Worm (Caenorhabditis elegans) whole organism, L4 larva: ENCODE measurements around the gene smk-1.

Experiments used
- D1046.2 ChIP-seq: fragments of 200-800 bp; sonication (Bioruptor generic); IDR thresholded peaks from 2 replicates; pipeline ENCODE4 v1.3.6; 2022; ENCODE audit warnings: missing genetic modification characterization, missing compliant biosample characterization
- F26F4.8 ChIP-seq: fragments of 200-800 bp; sonication (Bioruptor generic); conservative IDR thresholded peaks from 2 replicates; pipeline ENCODE4 v1.3.6; 2022; ENCODE audit warnings: missing genetic modification characterization, missing compliant biosample characterization
- F44E2.7 ChIP-seq: fragments of 200-800 bp; sonication (Bioruptor generic); IDR thresholded peaks from 2 replicates; pipeline ENCODE4 v2.1.2; 2022; ENCODE audit warnings: missing genetic modification characterization, missing compliant biosample characterization
- F49E8.2 ChIP-seq: sonication (generic microtip); optimal IDR thresholded peaks from 2 replicates; lab custom pipeline; 2016; ENCODE audit warnings: missing compliant biosample characterization, mild to moderate bottlenecking, missing genetic modification characterization, borderline replicate concordance
- Y105C5A.15 ChIP-seq: fragments of 200-800 bp; sonication (Bioruptor generic); IDR thresholded peaks from 2 replicates; pipeline ENCODE4 v1.3.6; 2022; ENCODE audit warnings: missing genetic modification characterization, missing compliant biosample characterization
- Y48G9A.11 ChIP-seq: fragments of 200-800 bp; sonication (Bioruptor generic); IDR thresholded peaks from 2 replicates; pipeline ENCODE4 v1.3.6; 2022; ENCODE audit warnings: missing genetic modification reagents, missing genetic modification characterization, missing compliant biosample characterization
- Y75B8A.6 ChIP-seq: fragments of 200-800 bp; sonication (Bioruptor generic); IDR thresholded peaks from 2 replicates; pipeline ENCODE4 v1.3.6; 2022; ENCODE audit warnings: missing genetic modification reagents, missing genetic modification characterization, missing compliant biosample characterization
- ZK337.2 ChIP-seq: fragments of 200-800 bp; sonication (Bioruptor generic); IDR thresholded peaks from 2 replicates; pipeline ENCODE4 v1.3.6; 2022; ENCODE audit warnings: missing genetic modification reagents, missing genetic modification characterization, missing compliant biosample characterization
- ZK546.5 ChIP-seq, 2 experiments: sonication (generic microtip); optimal IDR thresholded peaks; 2 replicates each; lab custom pipeline; 2017; ENCODE audit warnings: missing biosample characterization in 2 of 2, missing genetic modification characterization in 2 of 2
- arid-1 ChIP-seq: fragments of 200-800 bp; sonication (Bioruptor generic); conservative IDR thresholded peaks from 2 replicates; pipeline ENCODE4 v1.3.6; 2022; ENCODE audit warnings: missing genetic modification reagents, missing genetic modification characterization, missing compliant biosample characterization
- attf-4 ChIP-seq: sonication (generic microtip); optimal IDR thresholded peaks from 3 replicates; lab custom pipeline; 2017; ENCODE audit warnings: missing biosample characterization, missing genetic modification characterization
- ceh-28 ChIP-seq: fragments of 150-350 bp; optimal IDR thresholded peaks from 2 replicates; lab custom pipeline; 2014; ENCODE audit warnings: missing biosample characterization, missing genetic modification reagents, missing genetic modification characterization
- ceh-32 ChIP-seq: sonication (generic microtip); optimal IDR thresholded peaks from 2 replicates; lab custom pipeline; 2016; ENCODE audit warnings: mild to moderate bottlenecking, missing genetic modification characterization, missing compliant biosample characterization; ENCODE audit not compliant: poor library complexity
- ceh-44 ChIP-seq: fragments of 200-800 bp; sonication (Bioruptor generic); IDR thresholded peaks from 2 replicates; pipeline ENCODE4 v1.3.6; 2022; ENCODE audit warnings: missing genetic modification reagents, missing genetic modification characterization, missing compliant biosample characterization
- ceh-82 ChIP-seq: sonication (generic microtip); optimal IDR thresholded peaks from 2 replicates; lab custom pipeline; 2017; ENCODE audit warnings: missing biosample characterization, missing genetic modification characterization
- ces-1 ChIP-seq: fragments of 150-350 bp; sonication (generic microtip); optimal IDR thresholded peaks from 4 replicates; lab custom pipeline; 2014; ENCODE audit warnings: missing biosample characterization, missing genetic modification reagents, missing genetic modification characterization
- cey-2 ChIP-seq: sonication (generic microtip); optimal IDR thresholded peaks from 3 replicates; lab custom pipeline; 2017; ENCODE audit warnings: missing genetic modification characterization, mild to moderate bottlenecking, missing compliant biosample characterization, antibody characterized with exemption, borderline replicate concordance; ENCODE audit not compliant: insufficient read depth
- ctbp-1 ChIP-seq: fragments of 200-800 bp; sonication (Bioruptor generic); IDR thresholded peaks from 2 replicates; pipeline ENCODE4 v1.3.6; 2022; ENCODE audit warnings: missing genetic modification reagents, missing genetic modification characterization, missing compliant biosample characterization
- daf-16 ChIP-seq, 3 experiments: sonication (generic microtip); optimal IDR thresholded peaks; 2 replicates each; lab custom pipeline; 2016 to 2017; ENCODE audit warnings: missing genetic modification characterization in 3 of 3, missing genetic modification reagents in 3 of 3, mild to moderate bottlenecking in 2 of 3, missing compliant biosample characterization in 2 of 3, missing biosample characterization in 1 of 3, moderate library complexity in 1 of 3
- daf-19 ChIP-seq: fragments of 200-800 bp; sonication (Bioruptor generic); conservative IDR thresholded peaks from 2 replicates; pipeline ENCODE4 v1.3.6; 2022; ENCODE audit warnings: missing genetic modification characterization, missing compliant biosample characterization
- daf-8 ChIP-seq: fragments of 200-800 bp; sonication (Bioruptor generic); IDR thresholded peaks from 2 replicates; pipeline ENCODE4 v1.3.6; 2022; ENCODE audit warnings: missing genetic modification characterization, missing compliant biosample characterization
- dpl-1 ChIP-seq: fragments of 150-350 bp; optimal IDR thresholded peaks from 2 replicates; lab custom pipeline; 2014; ENCODE audit warnings: missing biosample characterization, missing genetic modification reagents, missing genetic modification characterization
- dve-1 ChIP-seq: sonication (generic microtip); optimal IDR thresholded peaks from 2 replicates; lab custom pipeline; 2017; ENCODE audit warnings: antibody characterized with exemption, mild to moderate bottlenecking, missing genetic modification characterization, missing compliant biosample characterization; ENCODE audit not compliant: insufficient read depth
- fos-1 ChIP-seq: fragments of 150-350 bp; optimal IDR thresholded peaks from 2 replicates; lab custom pipeline; 2014; ENCODE audit warnings: missing biosample characterization, missing genetic modification characterization
- hlh-30 ChIP-seq: sonication (generic microtip); optimal IDR thresholded peaks from 2 replicates; lab custom pipeline; 2017; ENCODE audit warnings: antibody characterized with exemption, mild to moderate bottlenecking, missing genetic modification characterization, missing compliant biosample characterization; ENCODE audit not compliant: insufficient read depth
- hmg-1.1 ChIP-seq: fragments of 200-800 bp; sonication (Bioruptor generic); IDR thresholded peaks from 2 replicates; pipeline ENCODE4 v1.3.6; 2022; ENCODE audit warnings: missing genetic modification reagents, missing genetic modification characterization, missing compliant biosample characterization
- lim-7 ChIP-seq: fragments of 200-800 bp; sonication (Bioruptor generic); IDR thresholded peaks from 2 replicates; pipeline ENCODE4 v1.3.6; 2022; ENCODE audit warnings: missing genetic modification characterization, missing compliant biosample characterization
- lin-1 ChIP-seq: fragments of 200-800 bp; sonication (Bioruptor generic); IDR thresholded peaks from 2 replicates; pipeline ENCODE4 v1.3.6; 2022; ENCODE audit warnings: missing genetic modification reagents, missing genetic modification characterization, missing compliant biosample characterization
- lin-13 ChIP-seq: fragments of 150-350 bp; optimal IDR thresholded peaks from 2 replicates; lab custom pipeline; 2014; ENCODE audit warnings: missing biosample characterization, missing genetic modification reagents, missing genetic modification characterization
- lin-29 ChIP-seq: fragments of 200-800 bp; sonication (Bioruptor generic); IDR thresholded peaks from 2 replicates; pipeline ENCODE4 v1.3.6; 2022; ENCODE audit warnings: missing genetic modification reagents, missing genetic modification characterization, missing compliant biosample characterization
- lin-39 ChIP-seq: fragments of 150-350 bp; optimal IDR thresholded peaks from 2 replicates; lab custom pipeline; 2014; ENCODE audit warnings: missing biosample characterization, missing genetic modification reagents, missing genetic modification characterization
- lir-3 ChIP-seq: sonication (generic microtip); optimal IDR thresholded peaks from 2 replicates; lab custom pipeline; 2016; ENCODE audit warnings: mild to moderate bottlenecking, missing genetic modification characterization, missing compliant biosample characterization
- mdl-1 ChIP-seq, 2 experiments: fragments of 150-350 bp in 1 of 2; sonication (generic microtip) in 1 of 2; optimal IDR thresholded peaks; 2 replicates each; lab custom pipeline; 2014 to 2017; ENCODE audit warnings: missing biosample characterization in 2 of 2, missing genetic modification characterization in 2 of 2
- mxl-2 ChIP-seq: fragments of 200-800 bp; sonication (Bioruptor generic); conservative IDR thresholded peaks from 2 replicates; pipeline ENCODE4 v1.3.6; 2022; ENCODE audit warnings: missing genetic modification reagents, missing genetic modification characterization, missing compliant biosample characterization
- mxl-3 ChIP-seq: fragments of 200-800 bp; sonication (Bioruptor generic); optimal IDR thresholded peaks from 2 replicates; lab custom pipeline; 2018; ENCODE audit warnings: mild to moderate bottlenecking, missing genetic modification characterization, missing compliant biosample characterization
- nhr-10 ChIP-seq: fragments of 150-350 bp; optimal IDR thresholded peaks from 2 replicates; lab custom pipeline; 2014; ENCODE audit warnings: missing biosample characterization, missing genetic modification characterization
- nhr-102 ChIP-seq: sonication (generic microtip); optimal IDR thresholded peaks from 2 replicates; lab custom pipeline; 2016; ENCODE audit warnings: mild to moderate bottlenecking, missing genetic modification characterization, moderate library complexity, missing compliant biosample characterization
- nhr-41 ChIP-seq: fragments of 200-800 bp; sonication (Bioruptor generic); IDR thresholded peaks from 2 replicates; pipeline ENCODE4 v1.3.6; 2022; ENCODE audit warnings: missing genetic modification reagents, missing genetic modification characterization, missing compliant biosample characterization
- nhr-48 ChIP-seq: sonication (generic microtip); optimal IDR thresholded peaks from 2 replicates; lab custom pipeline; 2016; ENCODE audit warnings: mild to moderate bottlenecking, missing genetic modification characterization, missing compliant biosample characterization
- nhr-6 ChIP-seq: fragments of 150-350 bp; optimal IDR thresholded peaks from 2 replicates; lab custom pipeline; 2014; ENCODE audit warnings: missing biosample characterization, missing genetic modification characterization
- pha-4 ChIP-seq, 2 experiments: fragments of 150-350 bp in 1 of 2; fragments of 200-800 bp in 1 of 2; sonication (Bioruptor generic) in 1 of 2; IDR thresholded peaks in 1 of 2; optimal IDR thresholded peaks in 1 of 2; 2 replicates each; pipeline versions ENCODE4 v1.3.6 to Lab custom; 2014 to 2022; ENCODE audit warnings: missing genetic modification characterization in 2 of 2, missing genetic modification reagents in 2 of 2, missing biosample characterization in 1 of 2, missing compliant biosample characterization in 1 of 2
- saeg-2 ChIP-seq: fragments of 200-800 bp; sonication (Bioruptor generic); IDR thresholded peaks from 2 replicates; pipeline ENCODE4 v1.3.6; 2022; ENCODE audit warnings: missing genetic modification reagents, missing genetic modification characterization, missing compliant biosample characterization
- skn-1 ChIP-seq: fragments of 150-350 bp; optimal IDR thresholded peaks from 2 replicates; lab custom pipeline; 2014; ENCODE audit warnings: missing biosample characterization, missing genetic modification characterization
- spr-3 ChIP-seq: fragments of 200-800 bp; sonication (Bioruptor generic); optimal IDR thresholded peaks from 2 replicates; lab custom pipeline; 2018; ENCODE audit warnings: mild to moderate bottlenecking, missing genetic modification characterization, missing compliant biosample characterization
- zfp-3 ChIP-seq: fragments of 200-800 bp; sonication (Bioruptor generic); conservative IDR thresholded peaks from 2 replicates; pipeline ENCODE4 v1.3.6; 2022; ENCODE audit warnings: missing genetic modification reagents, missing genetic modification characterization, missing compliant biosample characterization
- zip-2 ChIP-seq: fragments of 150-350 bp; optimal IDR thresholded peaks from 2 replicates; lab custom pipeline; 2014; ENCODE audit warnings: missing biosample characterization, missing genetic modification characterization

smk-1 gene

ce11 chrV:8650365-8650764, 42.8 kb downstream of the smk-1 start:
- TF ChIP-seq daf-16 (GFP tag; optimal IDR thresholded peaks at IDR 0.05; lab: Kevin White, UChicago) (peak in 1 of 2 experiments; percentile 73), daf-16 (tag; optimal IDR thresholded peaks at IDR 0.05; lab: Kevin White, UChicago) (peak; percentile 68), hlh-30 (tag; lab: Kevin White, UChicago) (peak; percentile 15), spr-3 (GFP tag; lab: Kevin White, UChicago) (no peak)

DNA sequence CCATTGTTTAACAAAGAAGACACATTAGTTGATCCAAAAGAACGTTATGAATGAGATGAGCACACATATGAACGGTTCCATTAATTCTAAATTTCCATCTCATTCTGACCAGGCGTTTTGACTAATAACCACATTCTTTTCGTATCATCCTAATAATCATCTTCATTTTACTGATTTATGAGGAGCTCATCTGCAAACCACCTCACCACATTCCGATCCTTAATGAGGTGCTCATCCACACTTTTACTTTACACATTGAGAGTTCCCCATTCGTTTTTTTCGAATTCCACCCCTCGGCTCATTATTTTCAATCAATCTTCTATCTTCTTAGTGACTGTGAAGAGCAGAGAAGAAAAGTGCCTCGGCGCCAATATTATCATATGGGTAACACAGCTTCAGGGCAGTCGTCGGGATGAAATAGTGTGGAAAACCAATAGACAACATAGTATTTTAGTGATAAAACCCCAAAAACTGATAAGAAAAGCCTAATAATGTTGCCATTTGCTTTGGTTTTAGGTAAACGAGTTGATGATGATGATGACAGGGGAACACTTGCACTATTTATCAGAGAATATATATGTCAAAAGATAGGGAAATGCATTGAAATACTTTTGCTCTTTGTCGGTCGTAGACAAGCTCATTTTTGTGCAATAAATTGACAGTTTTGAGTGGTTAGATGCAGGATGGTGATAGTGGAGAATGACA, 43.6 kb downstream of the smk-1 start:
- TF ChIP-seq dpl-1 (GFP tag; lab: Kevin White, UChicago), result no peak
- no peak for TF ChIP-seq Y48G9A.11
- no peak for TF ChIP-seq daf-8 (GFP tag; lab: Robert Waterston, UW)
- TF ChIP-seq lin-13 (GFP tag; lab: Kevin White, UChicago), result no peak
- TF ChIP-seq attf-4 (tag; lab: Kevin White, UChicago), result no peak
- TF ChIP-seq hlh-30 (tag; lab: Kevin White, UChicago), result peak; percentile 40
- TF ChIP-seq nhr-10 (tag; lab: Kevin White, UChicago), result peak; percentile 55
- TF ChIP-seq lir-3 (tag; lab: Kevin White, UChicago), result no peak
- TF ChIP-seq saeg-2 (GFP tag; lab: Robert Waterston, UW), result 0 out of 2 replicates have a peak, but pooled peaks have one; percentile 40
- TF ChIP-seq nhr-6 (tag; lab: Kevin White, UChicago), result peak; percentile 22
- TF ChIP-seq ceh-28 (tag; lab: Kevin White, UChicago), result no peak
- no peak for TF ChIP-seq ZK337.2 (GFP tag; lab: Robert Waterston, UW)
- no peak for TF ChIP-seq ceh-82 (tag; lab: Kevin White, UChicago)
- no peak for TF ChIP-seq ctbp-1 (GFP tag; lab: Robert Waterston, UW)
- TF ChIP-seq F49E8.2 (tag; lab: Kevin White, UChicago), result no peak
- TF ChIP-seq ceh-44 (GFP tag; lab: Robert Waterston, UW), result no peak
- TF ChIP-seq F44E2.7, result no peak
- peak; percentile 74 for TF ChIP-seq cey-2 (tag; lab: Kevin White, UChicago)
- TF ChIP-seq ZK546.5 (tag; optimal IDR thresholded peaks at IDR 0.05; lab: Kevin White, UChicago), result no peak
- no peak for TF ChIP-seq skn-1 (tag; lab: Kevin White, UChicago)
- TF ChIP-seq nhr-48 (tag; lab: Kevin White, UChicago), result peak; percentile 94
- no peak for TF ChIP-seq lim-7 (GFP tag; lab: Robert Waterston, UW)
- TF ChIP-seq F26F4.8 (GFP tag; lab: Robert Waterston, UW), result no peak
- no peak for TF ChIP-seq Y105C5A.15 (GFP tag; lab: Robert Waterston, UW)
- no peak for TF ChIP-seq mdl-1 (tag; optimal IDR thresholded peaks at IDR 0.05; lab: Kevin White, UChicago)
- no peak for TF ChIP-seq spr-3 (GFP tag; lab: Kevin White, UChicago)
- no peak for TF ChIP-seq hmg-1.1 (GFP tag; lab: Robert Waterston, UW)
- TF ChIP-seq nhr-41 (GFP tag; lab: Robert Waterston, UW), result peak; percentile 78; the same call in 1 of the 2 replicates
- peak; percentile 85; the same call in 1 of the 2 replicates for TF ChIP-seq pha-4 (GFP tag; IDR thresholded peaks at IDR 0.05; lab: Robert Waterston, UW)
- peak; percentile 23 for TF ChIP-seq pha-4 (tag; optimal IDR thresholded peaks at IDR 0.05; lab: Kevin White, UChicago)
- no peak for TF ChIP-seq lin-39 (tag; lab: Kevin White, UChicago)
- no peak for TF ChIP-seq arid-1 (GFP tag; lab: Robert Waterston, UW)
- TF ChIP-seq dve-1, result peak; percentile 96
- TF ChIP-seq Y75B8A.6 (GFP tag; lab: Robert Waterston, UW), result no peak
- no peak for TF ChIP-seq zfp-3
- TF ChIP-seq daf-19 (GFP tag; lab: Robert Waterston, UW), result no peak
- no peak for TF ChIP-seq zip-2
- TF ChIP-seq D1046.2 (GFP tag; lab: Robert Waterston, UW), result no peak
- no peak for TF ChIP-seq ces-1 (GFP tag; lab: Kevin White, UChicago)
- peak; percentile 93 for TF ChIP-seq nhr-102
- TF ChIP-seq lin-1 (GFP tag; lab: Robert Waterston, UW), result peak; percentile 93; the same call in 1 of the 2 replicates
- TF ChIP-seq lin-29 (GFP tag; lab: Robert Waterston, UW), result no peak
- no peak for TF ChIP-seq ceh-32 (tag; lab: Kevin White, UChicago)
- no peak for TF ChIP-seq fos-1 (tag; lab: Kevin White, UChicago)
- peak; percentile 42 for TF ChIP-seq mxl-3 (GFP tag; lab: Kevin White, UChicago)
- no peak for TF ChIP-seq mxl-2 (GFP tag; lab: Robert Waterston, UW)
